Worm (Caenorhabditis elegans) whole organism, L4 larva: ENCODE data around the gene clec-62.

Experiments
- aly-2 ChIP-seq: sonication (generic microtip); optimal IDR thresholded peaks from 2 replicates; lab custom pipeline; 2018; ENCODE audit warnings: missing biosample characterization, missing genetic modification characterization
- ama-1 ChIP-seq: fragments of 150-350 bp; optimal IDR thresholded peaks from 2 replicates; lab custom pipeline; 2014; ENCODE audit warnings: inconsistent platforms, mixed read lengths
- ces-1 ChIP-seq: fragments of 150-350 bp; sonication (generic microtip); optimal IDR thresholded peaks from 4 replicates; lab custom pipeline; 2014; ENCODE audit warnings: missing biosample characterization, missing genetic modification reagents, missing genetic modification characterization
- dmd-6 ChIP-seq: fragments of 200-800 bp; sonication (Bioruptor generic); IDR thresholded peaks from 2 replicates; pipeline ENCODE4 v1.3.6; 2022; ENCODE audit warnings: missing genetic modification reagents, missing genetic modification characterization, missing compliant biosample characterization
- fos-1 ChIP-seq: fragments of 150-350 bp; optimal IDR thresholded peaks from 2 replicates; lab custom pipeline; 2014; ENCODE audit warnings: missing biosample characterization, missing genetic modification characterization
- lsy-2 ChIP-seq, 2 experiments: fragments of 150-350 bp in 1 of 2; sonication (generic microtip) in 1 of 2; optimal IDR thresholded peaks; 2 replicates each; lab custom pipeline; 2014 to 2017; ENCODE audit warnings: missing biosample characterization in 2 of 2, missing genetic modification characterization in 2 of 2
- mdl-1 ChIP-seq, 2 experiments: fragments of 150-350 bp in 1 of 2; sonication (generic microtip) in 1 of 2; optimal IDR thresholded peaks; 2 replicates each; lab custom pipeline; 2014 to 2017; ENCODE audit warnings: missing biosample characterization in 2 of 2, missing genetic modification characterization in 2 of 2
- skn-1 ChIP-seq: fragments of 150-350 bp; optimal IDR thresholded peaks from 2 replicates; lab custom pipeline; 2014; ENCODE audit warnings: missing biosample characterization, missing genetic modification characterization
- unc-39 ChIP-seq: sonication (generic microtip); optimal IDR thresholded peaks from 2 replicates; lab custom pipeline; 2017; ENCODE audit warnings: missing biosample characterization, missing genetic modification characterization

ce11 chrII:12884972-12885371, 10.0 kb downstream of the clec-62 start, which contains the start of gene sra-14:
- no peak for TF ChIP-seq unc-39 (tag; lab: Kevin White, UChicago)
- TF ChIP-seq aly-2 (tag; lab: Kevin White, UChicago), result no peak
- TF ChIP-seq mdl-1 (tag; optimal IDR thresholded peaks at IDR 0.05; lab: Kevin White, UChicago), result no peak
- TF ChIP-seq ces-1 (GFP tag; lab: Kevin White, UChicago), result no peak
- no peak for TF ChIP-seq dmd-6 (GFP tag; lab: Robert Waterston, UW)
- no peak for TF ChIP-seq ama-1 (lab: Kevin White, UChicago)
- no peak for TF ChIP-seq fos-1
- no peak for TF ChIP-seq lsy-2 (tag; optimal IDR thresholded peaks at IDR 0.05; lab: Kevin White, UChicago)
- TF ChIP-seq skn-1 (tag; lab: Kevin White, UChicago), result no peak
